Worm (Caenorhabditis elegans): ENCODE measurements around the gene lsm-7.

The lsm-7 gene

DNA sequence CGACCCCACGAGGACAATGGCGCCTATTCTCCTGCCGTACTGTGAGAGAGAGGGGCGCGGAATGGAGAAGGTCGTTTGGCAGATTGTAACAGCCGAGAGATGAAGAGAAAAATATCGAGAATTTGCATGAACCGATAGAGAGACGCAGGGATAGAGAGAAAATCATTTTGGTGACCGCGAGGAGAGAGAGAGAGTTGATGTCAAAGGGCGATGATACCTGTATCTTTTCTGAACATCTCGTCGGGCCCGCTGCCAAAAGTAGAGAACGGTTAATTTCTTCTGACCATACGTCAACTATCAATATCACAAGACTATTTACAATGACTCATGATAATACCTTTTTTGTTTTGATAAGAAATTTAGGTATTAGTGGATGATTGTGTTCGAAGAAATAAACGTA is 42.7 kb downstream of the lsm-7 start:
- TF ChIP-seq sdz-12 (GFP tag; optimal IDR thresholded peaks at IDR 0.05) (no peak), nhr-48 (tag; optimal IDR thresholded peaks at IDR 0.05) (no peak), rbr-2 (tag; optimal IDR thresholded peaks at IDR 0.05) (no peak), nhr-10 (tag; optimal IDR thresholded peaks at IDR 0.05) (no peak), mdl-1 (tag; optimal IDR thresholded peaks at IDR 0.05) (peak in 1 of 2 experiments; percentile 46), dve-1 (tag; optimal IDR thresholded peaks at IDR 0.05; ENCODE audit: insufficient read depth) (peak; percentile 22), mdt-29 (GFP tag; IDR thresholded peaks at IDR 0.05) (no peak), pqm-1 (tag; optimal IDR thresholded peaks at IDR 0.05) (no peak), zip-11 (GFP tag; IDR thresholded peaks at IDR 0.05) (no peak), duxl-1 (tag; optimal IDR thresholded peaks at IDR 0.05; ENCODE audit: poor library complexity) (no peak), ztf-7 (tag; optimal IDR thresholded peaks at IDR 0.05) (no peak), daf-19 (GFP tag; conservative IDR thresholded peaks at IDR 0.05) (no peak), lin-1 (GFP tag; IDR thresholded peaks at IDR 0.05) (no peak), madf-9 (GFP tag; conservative IDR thresholded peaks at IDR 0.05) (no peak), vab-7 (GFP tag; IDR thresholded peaks at IDR 0.05) (no peak), zfp-2 (tag; optimal IDR thresholded peaks at IDR 0.05) (no peak), R02D3.7 (tag; optimal IDR thresholded peaks at IDR 0.05) (no peak), Y5F2A.4 (GFP tag; optimal IDR thresholded peaks at IDR 0.05) (no peak), egl-27 (tag; optimal IDR thresholded peaks at IDR 0.05) (no peak), pha-4 (GFP tag; IDR thresholded peaks at IDR 0.05) (no peak), pha-4 (tag; optimal IDR thresholded peaks at IDR 0.05) (no peak), hlh-11 (tag; optimal IDR thresholded peaks at IDR 0.05) (peak; percentile 68), dmd-6 (GFP tag; IDR thresholded peaks at IDR 0.05) (peak; percentile 55), attf-4 (tag; optimal IDR thresholded peaks at IDR 0.05) (no peak), F10B5.3 (tag; optimal IDR thresholded peaks at IDR 0.05) (no peak), lin-38 (GFP tag; IDR thresholded peaks at IDR 0.05) (no peak), Y105C5A.15 (GFP tag; IDR thresholded peaks at IDR 0.05) (no peak), daf-12 (tag; optimal IDR thresholded peaks at IDR 0.05) (no peak), ama-1 (optimal IDR thresholded peaks at IDR 0.05) (no peak), nhr-76 (tag; optimal IDR thresholded peaks at IDR 0.05) (no peak), Y48G9A.11 (GFP tag; IDR thresholded peaks at IDR 0.05) (no peak), nhr-42 (GFP tag; IDR thresholded peaks at IDR 0.05) (no peak), tag-97 (GFP tag; IDR thresholded peaks at IDR 0.05) (no peak), snpc-4 (tag; optimal IDR thresholded peaks at IDR 0.05) (no peak), mxl-2 (GFP tag; conservative IDR thresholded peaks at IDR 0.05) (no peak), lin-39 (tag; optimal IDR thresholded peaks at IDR 0.05) (no peak), F49E8.2 (tag; optimal IDR thresholded peaks at IDR 0.05; ENCODE audit: borderline replicate concordance) (no peak), ctbp-1 (GFP tag; IDR thresholded peaks at IDR 0.05) (no peak), zag-1 (tag; optimal IDR thresholded peaks at IDR 0.05) (no peak), mxl-3 (GFP tag; optimal IDR thresholded peaks at IDR 0.05) (peak; percentile 33), lin-15B (tag; optimal IDR thresholded peaks at IDR 0.05) (no peak), lim-7 (GFP tag; IDR thresholded peaks at IDR 0.05) (no peak), spr-1 (tag; optimal IDR thresholded peaks at IDR 0.05) (no peak), saeg-2 (GFP tag; IDR thresholded peaks at IDR 0.05) (no peak), nhr-111 (GFP tag; optimal IDR thresholded peaks at IDR 0.05) (no peak), mes-2 (tag; optimal IDR thresholded peaks at IDR 0.05; ENCODE audit: poor library complexity, severe bottlenecking) (peak; percentile 52), nhr-28 (tag; optimal IDR thresholded peaks at IDR 0.05) (peak; percentile 70), aha-1 (tag) (peak; percentile 50), spr-3 (GFP tag; optimal IDR thresholded peaks at IDR 0.05) (no peak), nhr-237 (tag; optimal IDR thresholded peaks at IDR 0.05) (no peak), cey-2 (tag; optimal IDR thresholded peaks at IDR 0.05; ENCODE audit: borderline replicate concordance, insufficient read depth) (no peak), ZK546.5 (tag; optimal IDR thresholded peaks at IDR 0.05) (no peak), daf-8 (GFP tag; IDR thresholded peaks at IDR 0.05) (no peak)

Data from whole organism, L4 larva.